Worm (Caenorhabditis elegans) whole organism, late embryonic: ENCODE results near the gene ZC168.2.
"Not testable (repeated sequence)": the region's sequence is repeated elsewhere in the genome, so short reads cannot be mapped to it uniquely, and the experiment has no call there.

ENCODE experiments used
- F13H6.1 ChIP-seq: sonication (generic microtip); optimal IDR thresholded peaks from 2 replicates; lab custom pipeline; 2016; ENCODE audit warnings: missing genetic modification characterization, missing compliant biosample characterization
- K02D7.2 ChIP-seq: sonication (generic microtip); optimal IDR thresholded peaks from 2 replicates; lab custom pipeline; 2017; ENCODE audit warnings: mild to moderate bottlenecking, missing genetic modification characterization, missing compliant biosample characterization
- T23F11.4 ChIP-seq: fragments of 200-800 bp; sonication (Bioruptor generic); optimal IDR thresholded peaks from 2 replicates; lab custom pipeline; 2018; ENCODE audit warnings: mild to moderate bottlenecking, missing genetic modification characterization, missing compliant biosample characterization
- Y22D7AL.16 ChIP-seq: sonication (generic microtip); optimal IDR thresholded peaks from 2 replicates; lab custom pipeline; 2016; ENCODE audit warnings: missing genetic modification characterization, missing compliant biosample characterization
- ceh-18 ChIP-seq: sonication (generic microtip); optimal IDR thresholded peaks from 2 replicates; lab custom pipeline; 2016; ENCODE audit warnings: missing genetic modification characterization, missing compliant biosample characterization
- ceh-19 ChIP-seq: fragments of 200-800 bp; sonication (Bioruptor generic); optimal IDR thresholded peaks from 2 replicates; lab custom pipeline; 2018; ENCODE audit warnings: mild to moderate bottlenecking, missing genetic modification characterization, missing compliant biosample characterization
- ceh-2 ChIP-seq: sonication (generic microtip); optimal IDR thresholded peaks from 2 replicates; lab custom pipeline; 2016; ENCODE audit warnings: missing genotype, missing genetic modification characterization, missing compliant biosample characterization
- ceh-30 ChIP-seq: fragments of 150-350 bp; optimal IDR thresholded peaks from 2 replicates; lab custom pipeline; 2014; ENCODE audit warnings: missing biosample characterization, missing genetic modification characterization
- ceh-31 ChIP-seq: sonication (generic microtip); optimal IDR thresholded peaks from 2 replicates; lab custom pipeline; 2016; ENCODE audit warnings: missing genetic modification characterization, missing compliant biosample characterization
- ceh-45 ChIP-seq: fragments of 200-800 bp; sonication (Bioruptor generic); IDR thresholded peaks from 2 replicates; pipeline ENCODE4 v1.3.6; 2022; ENCODE audit warnings: missing genetic modification reagents, missing genetic modification characterization, missing compliant biosample characterization
- ceh-6 ChIP-seq: fragments of 200-800 bp; sonication (Bioruptor generic); optimal IDR thresholded peaks from 2 replicates; lab custom pipeline; 2018; ENCODE audit warnings: mild to moderate bottlenecking, missing genetic modification characterization, missing compliant biosample characterization
- dmd-4 ChIP-seq: sonication (generic microtip); optimal IDR thresholded peaks from 2 replicates; lab custom pipeline; 2016; ENCODE audit warnings: borderline replicate concordance, missing genetic modification characterization, missing compliant biosample characterization
- ets-4 ChIP-seq: sonication (generic microtip); optimal IDR thresholded peaks from 2 replicates; lab custom pipeline; 2016; ENCODE audit warnings: missing genetic modification characterization, missing compliant biosample characterization
- eyg-1 ChIP-seq: sonication (generic microtip); optimal IDR thresholded peaks from 2 replicates; lab custom pipeline; 2016; ENCODE audit warnings: missing genotype, missing genetic modification characterization, missing compliant biosample characterization
- fax-1 ChIP-seq: sonication (generic microtip); optimal IDR thresholded peaks from 2 replicates; lab custom pipeline; 2016; ENCODE audit warnings: missing genotype, missing genetic modification characterization, missing compliant biosample characterization
- gmeb-2 ChIP-seq: sonication (generic microtip); optimal IDR thresholded peaks from 2 replicates; lab custom pipeline; 2016; ENCODE audit warnings: missing genetic modification characterization, inconsistent platforms, missing compliant biosample characterization
- hlh-15 ChIP-seq: sonication (generic microtip); optimal IDR thresholded peaks from 2 replicates; lab custom pipeline; 2016; ENCODE audit warnings: missing genetic modification characterization, missing compliant biosample characterization
- hlh-8 ChIP-seq: sonication (generic microtip); optimal IDR thresholded peaks from 2 replicates; lab custom pipeline; 2016; ENCODE audit warnings: missing genotype, missing genetic modification characterization, missing compliant biosample characterization
- madf-2 ChIP-seq: sonication (generic microtip); optimal IDR thresholded peaks from 2 replicates; lab custom pipeline; 2017; ENCODE audit warnings: missing genetic modification characterization, missing compliant biosample characterization
- mec-3 ChIP-seq: sonication (generic microtip); optimal IDR thresholded peaks from 2 replicates; lab custom pipeline; 2016; ENCODE audit warnings: borderline replicate concordance, missing genetic modification characterization, missing compliant biosample characterization
- npax-4 ChIP-seq: sonication (generic microtip); optimal IDR thresholded peaks from 2 replicates; lab custom pipeline; 2016; ENCODE audit warnings: missing genetic modification characterization, missing compliant biosample characterization
- odd-2 ChIP-seq: sonication (generic microtip); optimal IDR thresholded peaks from 2 replicates; lab custom pipeline; 2017; ENCODE audit warnings: antibody characterized with exemption, mild to moderate bottlenecking, missing genetic modification characterization, missing compliant biosample characterization
- pag-3 ChIP-seq: sonication (generic microtip); optimal IDR thresholded peaks from 2 replicates; lab custom pipeline; 2016; ENCODE audit warnings: missing compliant biosample characterization, missing genetic modification characterization, borderline replicate concordance
- pha-2 ChIP-seq: sonication (generic microtip); optimal IDR thresholded peaks from 2 replicates; lab custom pipeline; 2017; ENCODE audit warnings: mild to moderate bottlenecking, missing genetic modification characterization, missing compliant biosample characterization
- ref-2 ChIP-seq: sonication (generic microtip); optimal IDR thresholded peaks from 2 replicates; lab custom pipeline; 2016; ENCODE audit warnings: missing genetic modification characterization, missing compliant biosample characterization
- rnt-1 ChIP-seq: sonication (generic microtip); optimal IDR thresholded peaks from 2 replicates; lab custom pipeline; 2016; ENCODE audit warnings: missing genetic modification characterization, missing compliant biosample characterization
- sox-4 ChIP-seq: sonication (generic microtip); optimal IDR thresholded peaks from 2 replicates; lab custom pipeline; 2017; ENCODE audit warnings: mild to moderate bottlenecking, missing genetic modification characterization, inconsistent platforms, missing compliant biosample characterization
- tbx-7 ChIP-seq: sonication (generic microtip); optimal IDR thresholded peaks from 2 replicates; lab custom pipeline; 2016; ENCODE audit warnings: missing genotype, missing genetic modification characterization, missing compliant biosample characterization
- unc-42 ChIP-seq: sonication (generic microtip); optimal IDR thresholded peaks from 2 replicates; lab custom pipeline; 2016; ENCODE audit warnings: missing genotype, missing genetic modification characterization, missing compliant biosample characterization
- unc-55 ChIP-seq: sonication (generic microtip); optimal IDR thresholded peaks from 2 replicates; lab custom pipeline; 2017; ENCODE audit warnings: missing biosample characterization, missing genetic modification reagents, missing genetic modification characterization

Gene ZC168.2

DNA sequence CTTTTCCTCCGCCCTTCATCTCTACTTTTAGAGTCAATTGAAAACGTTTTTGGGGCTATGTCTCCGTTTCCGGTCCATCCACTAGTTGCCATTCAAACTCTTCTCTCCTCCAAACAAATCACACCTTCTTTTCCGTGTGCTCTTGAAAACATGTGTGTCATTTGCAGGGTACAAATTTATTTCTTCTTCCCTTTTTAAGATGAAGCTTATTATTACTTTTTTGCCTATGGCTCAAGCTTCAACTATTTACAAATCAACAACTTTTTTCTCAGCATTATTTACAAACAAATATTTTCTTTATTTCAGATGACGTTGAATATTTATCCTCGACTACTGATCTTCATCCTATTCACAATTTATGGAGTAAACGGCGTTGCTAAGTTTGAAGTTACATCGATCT lies 16.6 kb downstream of the ZC168.2 start, which contains the start of gene T25B9.3:
Gene T25B9.3, plus strand, starts transcription at position 301 of the 400 bp plus-strand sequence.
- TF ChIP-seq ceh-2 (no peak), npax-4 (no peak), ceh-45 (GFP tag; lab: Robert Waterston, UW) (no peak), rnt-1 (tag; lab: Kevin White, UChicago) (no peak), gmeb-2 (no peak), dmd-4 (tag; lab: Kevin White, UChicago) (no peak), fax-1 (no peak), tbx-7 (tag; lab: Kevin White, UChicago) (no peak), eyg-1 (tag; lab: Kevin White, UChicago) (no peak), unc-55 (GFP tag; lab: Kevin White, UChicago) (no peak), ceh-31 (tag; lab: Kevin White, UChicago) (no peak)

DNA sequence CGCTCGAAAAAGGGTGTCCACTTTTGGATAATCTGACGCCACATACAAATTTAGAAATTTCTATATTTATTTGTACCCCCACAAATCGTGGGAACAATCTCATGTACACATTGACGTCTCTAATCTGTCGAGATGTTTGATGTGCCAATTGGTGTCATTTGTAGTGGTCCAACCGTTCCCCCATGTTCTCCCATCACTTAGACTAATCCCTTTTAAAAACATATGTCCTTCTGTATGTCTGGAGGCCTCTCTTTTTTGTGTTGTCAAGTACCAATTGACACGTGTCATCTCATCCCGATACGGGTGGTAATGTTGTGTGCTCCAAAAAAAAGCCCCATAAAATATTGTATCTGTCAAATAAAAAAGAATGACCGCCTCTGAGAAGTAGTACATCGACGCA lies 17.5 kb downstream of the ZC168.2 start:
- TF ChIP-seq mec-3: no peak
- no peak for TF ChIP-seq ceh-6 (GFP tag; lab: Kevin White, UChicago)

- TF ChIP-seq pha-2 (tag; lab: Kevin White, UChicago): no peak
- TF ChIP-seq T23F11.4 (GFP tag; lab: Kevin White, UChicago): no peak
- TF ChIP-seq, all 69 proteins: peak for 0
Measured at ce11 chrIV:10750041-10750440, 22.2 kb downstream of the ZC168.2 start, which contains the start of gene T25B9.1. T25B9.1 (minus strand) TSS chrIV:10750141.

- TF ChIP-seq madf-2, hlh-15, unc-42 (tag; lab: Kevin White, UChicago): not testable (repeated sequence)
Measured at ce11 chrIV:10751740-10752139, 23.9 kb downstream of the ZC168.2 start, which contains the start of gene T25B9.2. T25B9.2 (minus strand) TSS chrIV:10751840.

ce11 chrIV:10754685-10755084 lies 26.9 kb downstream of the ZC168.2 start, which contains the start of gene T25B9.5:
T25B9.5 (minus strand) TSS chrIV:10754785.
- TF ChIP-seq ceh-18 (tag; lab: Kevin White, UChicago) (no peak), ceh-45 (GFP tag; lab: Robert Waterston, UW) (no peak), hlh-8 (tag; lab: Kevin White, UChicago) (no peak), unc-55 (GFP tag; lab: Kevin White, UChicago) (no peak), K02D7.2 (tag; lab: Kevin White, UChicago) (no peak), Y22D7AL.16 (tag; lab: Kevin White, UChicago) (no peak), ets-4 (tag; lab: Kevin White, UChicago) (no peak), mec-3 (no peak), F13H6.1 (tag; lab: Kevin White, UChicago) (no peak), odd-2 (no peak), ceh-30 (no peak)

DNA sequence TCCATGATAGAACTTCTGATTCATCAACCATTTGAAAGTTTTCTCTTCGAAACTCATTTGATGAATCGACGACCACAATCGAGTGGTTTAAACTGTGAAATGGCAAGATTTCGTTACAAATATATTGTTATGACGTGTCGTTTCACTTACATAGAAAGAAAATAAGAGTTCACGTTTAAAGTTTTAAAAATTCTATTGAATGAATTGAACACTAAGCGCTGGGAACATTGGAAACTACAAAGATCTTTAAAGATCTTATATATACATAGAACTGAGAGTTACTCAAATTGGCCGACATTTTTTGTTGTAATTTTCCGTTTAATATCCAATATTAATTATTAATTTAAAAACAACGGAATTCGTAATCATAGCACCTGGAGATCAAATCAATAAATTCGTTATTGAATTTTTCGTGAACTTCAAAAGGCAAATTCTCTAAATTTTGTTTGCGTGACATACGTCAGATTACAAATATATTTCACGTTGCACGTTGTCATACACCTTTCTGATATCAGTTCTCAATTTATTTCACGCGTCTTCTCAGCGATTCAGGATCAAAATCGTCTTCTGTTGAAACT lies 29.9 kb downstream of the ZC168.2 start, which contains the start of the genes T25B9.4 and T25B9.6:
Gene T25B9.4, minus strand, starts transcription at position 101 of the 578 bp plus-strand sequence.
Gene T25B9.6, plus strand, starts transcription at position 528 of the 578 bp plus-strand sequence.
- TF ChIP-seq dmd-4 (tag; lab: Kevin White, UChicago) (no peak), npax-4 (no peak), rnt-1 (tag; lab: Kevin White, UChicago) (no peak), sox-4 (tag; lab: Kevin White, UChicago) (no peak), ceh-2 (no peak), ceh-45 (GFP tag; lab: Robert Waterston, UW) (no peak), ceh-19 (GFP tag; lab: Kevin White, UChicago) (no peak), pag-3 (no peak), ref-2 (tag; lab: Kevin White, UChicago) (no peak)
